Fruit fly (Drosophila melanogaster): Measurements from ENCODE around the gene CG10621.

DNA sequence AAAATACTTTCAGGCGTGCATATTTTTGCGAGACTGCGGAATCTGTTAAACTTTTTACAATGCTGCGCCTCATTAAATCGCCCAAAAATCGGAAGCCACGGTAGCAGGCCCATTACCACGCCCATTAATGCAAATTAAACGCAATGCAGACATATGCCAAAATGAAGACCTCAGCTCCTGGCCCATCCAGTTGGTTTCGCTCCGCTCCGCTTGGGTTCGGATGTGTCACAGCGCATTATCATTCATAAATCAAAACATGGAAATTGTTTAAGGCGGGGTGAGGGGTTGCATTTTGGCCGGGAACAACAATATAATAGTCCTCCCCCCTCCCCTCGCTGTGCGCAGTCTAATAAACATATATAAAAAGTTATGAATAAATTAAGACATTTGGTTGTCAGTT is 26.3 kb downstream of the CG10621 start:
- TF ChIP-seq tj (GFP tag; optimal IDR thresholded peaks at IDR 0.05): no peak
- TF ChIP-seq CG5204 (GFP tag; optimal IDR thresholded peaks at IDR 0.05): no peak
- TF ChIP-seq Mnt (GFP tag; optimal IDR thresholded peaks at IDR 0.05): no peak
- no peak for TF ChIP-seq ovo (GFP tag; optimal IDR thresholded peaks at IDR 0.05)
- TF ChIP-seq CG7101 (tag; optimal IDR thresholded peaks at IDR 0.05): no peak
- TF ChIP-seq CG7045 (GFP tag; optimal IDR thresholded peaks at IDR 0.05): no peak
- TF ChIP-seq Clk (GFP tag; optimal IDR thresholded peaks at IDR 0.05): no peak
- no peak for TF ChIP-seq Hr96 (GFP tag; optimal IDR thresholded peaks at IDR 0.05)
- TF ChIP-seq CG1620 (GFP tag; optimal IDR thresholded peaks at IDR 0.05): no peak
- no peak for TF ChIP-seq kay (GFP tag; ENCODE audit: borderline replicate concordance)
